Worm (Caenorhabditis elegans) whole organism, mixed stage, embryonic: ENCODE results near the gene B0001.5.

Experiments
- M03D4.4 ChIP-seq: sonication (generic microtip); optimal IDR thresholded peaks from 2 replicates; lab custom pipeline; 2017; ENCODE audit warnings: mild to moderate bottlenecking, missing genetic modification characterization, missing compliant biosample characterization
- blmp-1 ChIP-seq: fragments of 150-350 bp; optimal IDR thresholded peaks from 2 replicates; lab custom pipeline; 2014; ENCODE audit warnings: missing biosample characterization, missing genetic modification characterization
- ceh-39 ChIP-seq: fragments of 150-350 bp; optimal IDR thresholded peaks from 2 replicates; lab custom pipeline; 2014; ENCODE audit warnings: missing biosample characterization, missing genetic modification characterization
- ceh-43 ChIP-seq: fragments of 200-800 bp; sonication (Bioruptor generic); optimal IDR thresholded peaks from 2 replicates; lab custom pipeline; 2018; ENCODE audit warnings: mild to moderate bottlenecking, missing genetic modification characterization, moderate library complexity, missing compliant biosample characterization
- ces-1 ChIP-seq: fragments of 150-350 bp; optimal IDR thresholded peaks from 2 replicates; lab custom pipeline; 2014; ENCODE audit warnings: missing biosample characterization, missing genetic modification reagents, missing genetic modification characterization
- cnd-1 ChIP-seq: fragments of 200-800 bp; sonication (Bioruptor generic); optimal IDR thresholded peaks from 2 replicates; lab custom pipeline; 2018; ENCODE audit warnings: mild to moderate bottlenecking, missing genetic modification characterization, missing compliant biosample characterization
- drap-1 ChIP-seq: fragments of 200-800 bp; sonication (Bioruptor generic); optimal IDR thresholded peaks from 3 replicates; lab custom pipeline; 2018; ENCODE audit warnings: mild to moderate bottlenecking, missing genetic modification characterization, missing compliant biosample characterization
- elt-1 ChIP-seq: sonication (generic microtip); optimal IDR thresholded peaks from 2 replicates; lab custom pipeline; 2017; ENCODE audit warnings: missing genetic modification characterization, mild to moderate bottlenecking, missing compliant biosample characterization, antibody characterized with exemption, moderate library complexity, borderline replicate concordance; ENCODE audit not compliant: insufficient read depth
- elt-3 ChIP-seq: fragments of 150-350 bp; optimal IDR thresholded peaks from 2 replicates; lab custom pipeline; 2014; ENCODE audit warnings: missing biosample characterization, missing genetic modification characterization
- flh-1 ChIP-seq: fragments of 200-800 bp; sonication (Bioruptor generic); optimal IDR thresholded peaks from 2 replicates; lab custom pipeline; 2018; ENCODE audit warnings: mild to moderate bottlenecking, missing genetic modification characterization, moderate library complexity, missing compliant biosample characterization
- ham-2 ChIP-seq: fragments of 200-800 bp; sonication (Bioruptor generic); optimal IDR thresholded peaks from 2 replicates; lab custom pipeline; 2018; ENCODE audit warnings: mild to moderate bottlenecking, missing genetic modification characterization, missing compliant biosample characterization
- hlh-1 ChIP-seq: fragments of 150-350 bp; optimal IDR thresholded peaks from 2 replicates; lab custom pipeline; 2014; ENCODE audit warnings: missing biosample characterization, missing genetic modification reagents, missing genetic modification characterization
- lin-13 ChIP-seq: fragments of 150-350 bp; optimal IDR thresholded peaks from 2 replicates; lab custom pipeline; 2014; ENCODE audit warnings: missing biosample characterization, missing genetic modification characterization
- lin-32 ChIP-seq: fragments of 200-800 bp; sonication (Bioruptor generic); optimal IDR thresholded peaks from 2 replicates; lab custom pipeline; 2018; ENCODE audit warnings: mild to moderate bottlenecking, missing genetic modification characterization, missing compliant biosample characterization
- lsy-2 ChIP-seq: fragments of 150-350 bp; optimal IDR thresholded peaks from 2 replicates; lab custom pipeline; 2014; ENCODE audit warnings: missing biosample characterization, missing genetic modification characterization
- mab-5 ChIP-seq: fragments of 150-350 bp; optimal IDR thresholded peaks from 2 replicates; lab custom pipeline; 2014; ENCODE audit warnings: missing biosample characterization, missing genetic modification characterization
- mep-1 ChIP-seq: fragments of 150-350 bp; optimal IDR thresholded peaks from 2 replicates; lab custom pipeline; 2017; ENCODE audit warnings: missing biosample characterization, missing genetic modification reagents, missing genetic modification characterization, inconsistent platforms
- mls-2 ChIP-seq: sonication (generic microtip); optimal IDR thresholded peaks from 2 replicates; lab custom pipeline; 2016; ENCODE audit warnings: mild to moderate bottlenecking, missing genetic modification characterization, moderate library complexity, missing compliant biosample characterization
- nhr-12 ChIP-seq: fragments of 150-350 bp; optimal IDR thresholded peaks from 2 replicates; lab custom pipeline; 2014; ENCODE audit warnings: missing biosample characterization, missing genetic modification characterization
- nhr-2 ChIP-seq: fragments of 150-350 bp; optimal IDR thresholded peaks from 2 replicates; lab custom pipeline; 2014; ENCODE audit warnings: missing biosample characterization, missing genetic modification characterization
- nhr-237 ChIP-seq: fragments of 150-350 bp; optimal IDR thresholded peaks from 2 replicates; lab custom pipeline; 2014; ENCODE audit warnings: missing biosample characterization, missing genetic modification characterization
- nhr-28 ChIP-seq: fragments of 150-350 bp; optimal IDR thresholded peaks from 2 replicates; lab custom pipeline; 2014; ENCODE audit warnings: missing biosample characterization, missing genetic modification characterization
- nhr-76 ChIP-seq: sonication (generic microtip); optimal IDR thresholded peaks from 2 replicates; lab custom pipeline; 2017; ENCODE audit warnings: missing biosample characterization, missing genetic modification characterization
- pha-4 ChIP-seq: fragments of 150-350 bp; optimal IDR thresholded peaks from 2 replicates; lab custom pipeline; 2018; ENCODE audit warnings: missing biosample characterization, missing genetic modification reagents, missing genetic modification characterization
- sem-2 ChIP-seq: fragments of 200-800 bp; sonication (Bioruptor generic); optimal IDR thresholded peaks from 2 replicates; lab custom pipeline; 2018; ENCODE audit warnings: mild to moderate bottlenecking, missing genetic modification characterization, missing compliant biosample characterization
- snpc-4 ChIP-seq: fragments of 150-350 bp; optimal IDR thresholded peaks from 2 replicates; lab custom pipeline; 2014; ENCODE audit warnings: missing biosample characterization, missing genetic modification characterization
- sptf-1 ChIP-seq: sonication (generic microtip); optimal IDR thresholded peaks from 2 replicates; lab custom pipeline; 2017; ENCODE audit warnings: mild to moderate bottlenecking, missing genetic modification characterization, moderate library complexity, missing compliant biosample characterization
- tbx-8 ChIP-seq: fragments of 200-800 bp; sonication (Bioruptor generic); optimal IDR thresholded peaks from 2 replicates; lab custom pipeline; 2018; ENCODE audit warnings: mild to moderate bottlenecking, missing genetic modification characterization, moderate library complexity, missing compliant biosample characterization
- unc-120 ChIP-seq: sonication (generic microtip); optimal IDR thresholded peaks from 2 replicates; lab custom pipeline; 2017; ENCODE audit warnings: missing genetic modification characterization, missing compliant biosample characterization; ENCODE audit not compliant: poor library complexity, severe bottlenecking
- unc-39 ChIP-seq: fragments of 150-350 bp; optimal IDR thresholded peaks from 2 replicates; lab custom pipeline; 2014; ENCODE audit warnings: missing biosample characterization, missing genetic modification characterization
- unc-62 ChIP-seq: fragments of 150-350 bp; optimal IDR thresholded peaks from 2 replicates; lab custom pipeline; 2014; ENCODE audit warnings: missing biosample characterization, missing genetic modification reagents, missing genetic modification characterization
- zip-8 ChIP-seq: fragments of 150-350 bp; optimal IDR thresholded peaks from 2 replicates; lab custom pipeline; 2014; ENCODE audit warnings: missing biosample characterization, missing genetic modification characterization
- ztf-11 ChIP-seq: fragments of 150-350 bp; optimal IDR thresholded peaks from 2 replicates; lab custom pipeline; 2014; ENCODE audit warnings: missing biosample characterization, missing genetic modification characterization

Gene B0001.5

ce11 chrIV:12121076-12121475 lies 22.1 kb downstream of the B0001.5 start, which contains the start of the genes ddb-1 and M18.6:
Gene ddb-1, minus strand, starts transcription at chrIV:12121165.
Gene M18.6, plus strand, starts transcription at chrIV:12121310.
- no peak for TF ChIP-seq nhr-12 (tag; lab: Kevin White, UChicago)
- TF ChIP-seq mep-1 = peak; percentile 40
- no peak for TF ChIP-seq nhr-237
- no peak for TF ChIP-seq unc-120 (tag; lab: Kevin White, UChicago)
- no peak for TF ChIP-seq flh-1 (GFP tag; lab: Kevin White, UChicago)
- TF ChIP-seq blmp-1 (tag; lab: Kevin White, UChicago) = no peak
- no peak for TF ChIP-seq lin-32 (GFP tag; lab: Kevin White, UChicago)
- TF ChIP-seq mab-5 (tag; lab: Kevin White, UChicago) = no peak
- peak; percentile 18 for TF ChIP-seq ham-2 (GFP tag; lab: Kevin White, UChicago)
- peak; percentile 24 for TF ChIP-seq ces-1 (GFP tag; lab: Kevin White, UChicago)
- no peak for TF ChIP-seq sptf-1 (tag; lab: Kevin White, UChicago)
- no peak for TF ChIP-seq mls-2 (tag; lab: Kevin White, UChicago)
- TF ChIP-seq cnd-1 (tag; lab: Kevin White, UChicago) = no peak
- TF ChIP-seq nhr-2 (tag; lab: Kevin White, UChicago) = no peak
- peak; percentile 43 for TF ChIP-seq lsy-2 (tag; lab: Kevin White, UChicago)
- no peak for TF ChIP-seq tbx-8 (GFP tag; lab: Kevin White, UChicago)
- no peak for TF ChIP-seq lin-13 (tag; lab: Kevin White, UChicago)
- no peak for TF ChIP-seq drap-1 (GFP tag; lab: Kevin White, UChicago)
- no peak for TF ChIP-seq elt-1 (tag; lab: Kevin White, UChicago)
- no peak for TF ChIP-seq sem-2 (GFP tag; lab: Kevin White, UChicago)
- TF ChIP-seq zip-8 (tag; lab: Kevin White, UChicago) = no peak
- peak; percentile 44 for TF ChIP-seq pha-4 (tag; lab: Kevin White, UChicago)
- TF ChIP-seq ceh-39 (tag; lab: Kevin White, UChicago) = no peak
- no peak for TF ChIP-seq snpc-4 (tag; lab: Kevin White, UChicago)
- no peak for TF ChIP-seq ztf-11 (tag; lab: Kevin White, UChicago)
- no peak for TF ChIP-seq unc-39 (tag; lab: Kevin White, UChicago)
- TF ChIP-seq, all 35 proteins: peak for 5

ce11 chrIV:12120536-12120935 lies 22.6 kb downstream of the B0001.5 start:
- TF ChIP-seq mab-5 (tag; lab: Kevin White, UChicago) (no peak), nhr-28 (no peak), M03D4.4 (tag; lab: Kevin White, UChicago) (no peak), nhr-12 (tag; lab: Kevin White, UChicago) (no peak), drap-1 (GFP tag; lab: Kevin White, UChicago) (no peak), sem-2 (GFP tag; lab: Kevin White, UChicago) (no peak), ces-1 (GFP tag; lab: Kevin White, UChicago) (no peak), lin-13 (tag; lab: Kevin White, UChicago) (no peak), blmp-1 (tag; lab: Kevin White, UChicago) (no peak), snpc-4 (tag; lab: Kevin White, UChicago) (no peak), ztf-11 (tag; lab: Kevin White, UChicago) (no peak), mep-1 (no peak), lin-32 (GFP tag; lab: Kevin White, UChicago) (no peak), elt-3 (tag; lab: Kevin White, UChicago) (no peak), ceh-43 (GFP tag; lab: Kevin White, UChicago) (no peak)

ce11 chrIV:12114498-12114897 lies 28.6 kb downstream of the B0001.5 start:
- TF ChIP-seq unc-62 (GFP tag; lab: Kevin White, UChicago) = no peak
- no peak for TF ChIP-seq nhr-76 (tag; lab: Kevin White, UChicago)
- TF ChIP-seq ces-1 (GFP tag; lab: Kevin White, UChicago) = peak; percentile 72

- TF ChIP-seq nhr-2 (tag; lab: Kevin White, UChicago) = no peak
- TF ChIP-seq nhr-28 = no peak
- no peak for TF ChIP-seq unc-39 (tag; lab: Kevin White, UChicago)
- peak; percentile 23 for TF ChIP-seq hlh-1 (tag; lab: Kevin White, UChicago)
- no peak for TF ChIP-seq nhr-237
- TF ChIP-seq nhr-12 (tag; lab: Kevin White, UChicago) = no peak
- no peak for TF ChIP-seq ztf-11 (tag; lab: Kevin White, UChicago)
- no peak for TF ChIP-seq ceh-39 (tag; lab: Kevin White, UChicago)
- no peak for TF ChIP-seq ham-2 (GFP tag; lab: Kevin White, UChicago)
- TF ChIP-seq lin-13 (tag; lab: Kevin White, UChicago) = no peak
- TF ChIP-seq ceh-43 (GFP tag; lab: Kevin White, UChicago) = no peak
- peak; percentile 43 for TF ChIP-seq unc-120 (tag; lab: Kevin White, UChicago)
- TF ChIP-seq M03D4.4 (tag; lab: Kevin White, UChicago) = no peak
- TF ChIP-seq blmp-1 (tag; lab: Kevin White, UChicago) = no peak
Observed at ce11 chrIV:12113056-12113455, 30.1 kb downstream of the B0001.5 start.
